Worm (Caenorhabditis elegans) whole organism, L4 larva: Measurements from ENCODE around the gene R74.7.

Source experiments
- D1046.2 ChIP-seq: fragments of 200-800 bp; sonication (Bioruptor generic); IDR thresholded peaks from 2 replicates; pipeline ENCODE4 v1.3.6; 2022; ENCODE audit warnings: missing genetic modification characterization, missing compliant biosample characterization
- F26F4.8 ChIP-seq: fragments of 200-800 bp; sonication (Bioruptor generic); conservative IDR thresholded peaks from 2 replicates; pipeline ENCODE4 v1.3.6; 2022; ENCODE audit warnings: missing genetic modification characterization, missing compliant biosample characterization
- F49E8.2 ChIP-seq: sonication (generic microtip); optimal IDR thresholded peaks from 2 replicates; lab custom pipeline; 2016; ENCODE audit warnings: missing compliant biosample characterization, mild to moderate bottlenecking, missing genetic modification characterization, borderline replicate concordance
- T20F7.1 ChIP-seq: fragments of 200-800 bp; sonication (Bioruptor generic); optimal IDR thresholded peaks from 2 replicates; lab custom pipeline; 2018; ENCODE audit warnings: mild to moderate bottlenecking, missing genetic modification characterization, missing compliant biosample characterization
- Y105C5A.15 ChIP-seq: fragments of 200-800 bp; sonication (Bioruptor generic); IDR thresholded peaks from 2 replicates; pipeline ENCODE4 v1.3.6; 2022; ENCODE audit warnings: missing genetic modification characterization, missing compliant biosample characterization
- Y48G9A.11 ChIP-seq: fragments of 200-800 bp; sonication (Bioruptor generic); IDR thresholded peaks from 2 replicates; pipeline ENCODE4 v1.3.6; 2022; ENCODE audit warnings: missing genetic modification reagents, missing genetic modification characterization, missing compliant biosample characterization
- Y75B8A.6 ChIP-seq: fragments of 200-800 bp; sonication (Bioruptor generic); IDR thresholded peaks from 2 replicates; pipeline ENCODE4 v1.3.6; 2022; ENCODE audit warnings: missing genetic modification reagents, missing genetic modification characterization, missing compliant biosample characterization
- aha-1 ChIP-seq: fragments of 150-350 bp; peaks from one replicate; lab custom pipeline; 2014; ENCODE audit warnings: missing biosample characterization, missing genetic modification characterization
- aly-2 ChIP-seq: sonication (generic microtip); optimal IDR thresholded peaks from 2 replicates; lab custom pipeline; 2018; ENCODE audit warnings: missing biosample characterization, missing genetic modification characterization
- ama-1 ChIP-seq: fragments of 150-350 bp; optimal IDR thresholded peaks from 2 replicates; lab custom pipeline; 2014; ENCODE audit warnings: inconsistent platforms, mixed read lengths
- ceh-44 ChIP-seq: fragments of 200-800 bp; sonication (Bioruptor generic); IDR thresholded peaks from 2 replicates; pipeline ENCODE4 v1.3.6; 2022; ENCODE audit warnings: missing genetic modification reagents, missing genetic modification characterization, missing compliant biosample characterization
- ceh-82 ChIP-seq: sonication (generic microtip); optimal IDR thresholded peaks from 2 replicates; lab custom pipeline; 2017; ENCODE audit warnings: missing biosample characterization, missing genetic modification characterization
- ces-1 ChIP-seq: fragments of 150-350 bp; sonication (generic microtip); optimal IDR thresholded peaks from 4 replicates; lab custom pipeline; 2014; ENCODE audit warnings: missing biosample characterization, missing genetic modification reagents, missing genetic modification characterization
- ctbp-1 ChIP-seq: fragments of 200-800 bp; sonication (Bioruptor generic); IDR thresholded peaks from 2 replicates; pipeline ENCODE4 v1.3.6; 2022; ENCODE audit warnings: missing genetic modification reagents, missing genetic modification characterization, missing compliant biosample characterization
- daf-12 ChIP-seq: fragments of 150-350 bp; optimal IDR thresholded peaks from 2 replicates; lab custom pipeline; 2014; ENCODE audit warnings: missing biosample characterization, missing genetic modification reagents, missing genetic modification characterization
- dmd-8 ChIP-seq: fragments of 200-800 bp; sonication (Bioruptor generic); IDR thresholded peaks from 2 replicates; pipeline ENCODE4 v1.3.6; 2022; ENCODE audit warnings: missing genetic modification characterization, missing compliant biosample characterization
- dpl-1 ChIP-seq: fragments of 150-350 bp; optimal IDR thresholded peaks from 2 replicates; lab custom pipeline; 2014; ENCODE audit warnings: missing biosample characterization, missing genetic modification reagents, missing genetic modification characterization
- egl-27 ChIP-seq: sonication (generic microtip); optimal IDR thresholded peaks from 3 replicates; lab custom pipeline; 2017; ENCODE audit warnings: missing biosample characterization, missing genetic modification reagents, missing genetic modification characterization
- fkh-10 ChIP-seq: fragments of 150-350 bp; optimal IDR thresholded peaks from 2 replicates; lab custom pipeline; 2014; ENCODE audit warnings: missing biosample characterization, missing genetic modification reagents, missing genetic modification characterization
- fos-1 ChIP-seq: fragments of 150-350 bp; optimal IDR thresholded peaks from 2 replicates; lab custom pipeline; 2014; ENCODE audit warnings: missing biosample characterization, missing genetic modification characterization
- hmg-1.1 ChIP-seq: fragments of 200-800 bp; sonication (Bioruptor generic); IDR thresholded peaks from 2 replicates; pipeline ENCODE4 v1.3.6; 2022; ENCODE audit warnings: missing genetic modification reagents, missing genetic modification characterization, missing compliant biosample characterization
- lin-1 ChIP-seq: fragments of 200-800 bp; sonication (Bioruptor generic); IDR thresholded peaks from 2 replicates; pipeline ENCODE4 v1.3.6; 2022; ENCODE audit warnings: missing genetic modification reagents, missing genetic modification characterization, missing compliant biosample characterization
- lin-13 ChIP-seq: fragments of 150-350 bp; optimal IDR thresholded peaks from 2 replicates; lab custom pipeline; 2014; ENCODE audit warnings: missing biosample characterization, missing genetic modification reagents, missing genetic modification characterization
- lsy-2 ChIP-seq, 2 experiments: fragments of 150-350 bp in 1 of 2; sonication (generic microtip) in 1 of 2; optimal IDR thresholded peaks; 2 replicates each; lab custom pipeline; 2014 to 2017; ENCODE audit warnings: missing biosample characterization in 2 of 2, missing genetic modification characterization in 2 of 2
- madf-5 ChIP-seq, 2 experiments: fragments of 200-800 bp; sonication (Bioruptor generic); IDR thresholded peaks; 2 replicates each; pipeline ENCODE4 v1.3.6; 2022; ENCODE audit warnings: missing compliant biosample characterization in 2 of 2, missing genetic modification characterization in 2 of 2
- mdl-1 ChIP-seq, 2 experiments: fragments of 150-350 bp in 1 of 2; sonication (generic microtip) in 1 of 2; optimal IDR thresholded peaks; 2 replicates each; lab custom pipeline; 2014 to 2017; ENCODE audit warnings: missing biosample characterization in 2 of 2, missing genetic modification characterization in 2 of 2
- mdt-29 ChIP-seq: fragments of 200-800 bp; sonication (Bioruptor generic); IDR thresholded peaks from 2 replicates; pipeline ENCODE4 v1.3.6; 2022; ENCODE audit warnings: missing genetic modification reagents, missing genetic modification characterization, missing compliant biosample characterization
- mxl-2 ChIP-seq: fragments of 200-800 bp; sonication (Bioruptor generic); conservative IDR thresholded peaks from 2 replicates; pipeline ENCODE4 v1.3.6; 2022; ENCODE audit warnings: missing genetic modification reagents, missing genetic modification characterization, missing compliant biosample characterization
- nhr-102 ChIP-seq: sonication (generic microtip); optimal IDR thresholded peaks from 2 replicates; lab custom pipeline; 2016; ENCODE audit warnings: mild to moderate bottlenecking, missing genetic modification characterization, moderate library complexity, missing compliant biosample characterization
- nhr-11 ChIP-seq: fragments of 150-350 bp; optimal IDR thresholded peaks from 2 replicates; lab custom pipeline; 2014; ENCODE audit warnings: missing biosample characterization, missing genetic modification characterization
- nhr-42 ChIP-seq: fragments of 200-800 bp; sonication (Bioruptor generic); IDR thresholded peaks from 2 replicates; pipeline ENCODE4 v1.3.6; 2022; ENCODE audit warnings: missing genetic modification characterization, missing compliant biosample characterization
- pqm-1 ChIP-seq: sonication (generic microtip); optimal IDR thresholded peaks from 2 replicates; lab custom pipeline; 2017; ENCODE audit warnings: missing biosample characterization, missing genetic modification characterization
- saeg-2 ChIP-seq: fragments of 200-800 bp; sonication (Bioruptor generic); IDR thresholded peaks from 2 replicates; pipeline ENCODE4 v1.3.6; 2022; ENCODE audit warnings: missing genetic modification reagents, missing genetic modification characterization, missing compliant biosample characterization
- skn-1 ChIP-seq: fragments of 150-350 bp; optimal IDR thresholded peaks from 2 replicates; lab custom pipeline; 2014; ENCODE audit warnings: missing biosample characterization, missing genetic modification characterization
- snpc-1.2 ChIP-seq: fragments of 200-800 bp; sonication (Bioruptor generic); IDR thresholded peaks from 2 replicates; pipeline ENCODE4 v1.3.6; 2022; ENCODE audit warnings: missing genetic modification reagents, missing genetic modification characterization, missing compliant biosample characterization
- snpc-4 ChIP-seq: fragments of 150-350 bp; optimal IDR thresholded peaks from 2 replicates; lab custom pipeline; 2014; ENCODE audit warnings: missing biosample characterization, missing genetic modification characterization
- spr-1 ChIP-seq: sonication (generic microtip); optimal IDR thresholded peaks from 2 replicates; lab custom pipeline; 2016; ENCODE audit warnings: mild to moderate bottlenecking, missing genetic modification characterization, missing compliant biosample characterization
- unc-62 ChIP-seq, 3 experiments: fragments of 150-350 bp in 1 of 3; sonication (generic microtip); optimal IDR thresholded peaks in 2 of 3; peaks in 1 of 3; 1 replicate in 1 of 3; 2 replicates in 2 of 3; lab custom pipeline; 2014 to 2017; ENCODE audit warnings: missing biosample characterization in 3 of 3, missing genetic modification characterization in 3 of 3, missing genetic modification reagents in 3 of 3, missing genotype in 1 of 3
- zag-1 ChIP-seq: fragments of 150-350 bp; optimal IDR thresholded peaks from 2 replicates; lab custom pipeline; 2014; ENCODE audit warnings: missing biosample characterization, missing genetic modification characterization
- zfp-3 ChIP-seq: fragments of 200-800 bp; sonication (Bioruptor generic); conservative IDR thresholded peaks from 2 replicates; pipeline ENCODE4 v1.3.6; 2022; ENCODE audit warnings: missing genetic modification reagents, missing genetic modification characterization, missing compliant biosample characterization
- zip-2 ChIP-seq: fragments of 150-350 bp; optimal IDR thresholded peaks from 2 replicates; lab custom pipeline; 2014; ENCODE audit warnings: missing biosample characterization, missing genetic modification characterization
- ztf-7 ChIP-seq: fragments of 150-350 bp; optimal IDR thresholded peaks from 2 replicates; lab custom pipeline; 2014; ENCODE audit warnings: missing biosample characterization, missing genetic modification characterization

R74.7 gene

ce11 chrIII:4208210-4208609, 4.0 kb downstream of the R74.7 start:
- TF ChIP-seq Y48G9A.11: 0 out of 2 replicates have a peak, but pooled peaks have one; percentile 18
- TF ChIP-seq lin-13 (GFP tag; lab: Kevin White, UChicago): no peak
- TF ChIP-seq D1046.2 (GFP tag; lab: Robert Waterston, UW): no peak
- TF ChIP-seq, all 104 proteins: peak for 1

ce11 chrIII:4209188-4209587, 5.0 kb downstream of the R74.7 start, which contains the start of gene phlp-2:
Gene phlp-2, plus strand, starts transcription at chrIII:4209488.
- TF ChIP-seq ctbp-1 (GFP tag; lab: Robert Waterston, UW) (no peak), spr-1 (tag; lab: Kevin White, UChicago) (no peak), ztf-7 (tag; lab: Kevin White, UChicago) (no peak), fkh-10 (GFP tag; lab: Kevin White, UChicago) (no peak), dpl-1 (no peak), mdt-29 (no peak), ces-1 (no peak), unc-62 (GFP tag; optimal IDR thresholded peaks at IDR 0.05 in 1 of 2; lab: Kevin White, UChicago) (no peak), unc-62 (tag; optimal IDR thresholded peaks at IDR 0.05; lab: Kevin White, UChicago) (no peak)

- TF ChIP-seq zag-1 (tag; lab: Kevin White, UChicago) (no peak), mxl-2 (GFP tag; lab: Robert Waterston, UW) (no peak), aly-2 (tag; lab: Kevin White, UChicago) (no peak), egl-27 (tag; lab: Kevin White, UChicago) (no peak), mdt-29 (no peak), ceh-82 (no peak), zip-2 (tag; lab: Kevin White, UChicago) (no peak), lin-1 (no peak), nhr-102 (no peak), ctbp-1 (GFP tag; lab: Robert Waterston, UW) (no peak), zfp-3 (GFP tag; lab: Robert Waterston, UW) (no peak), dmd-8 (no peak), T20F7.1 (GFP tag; lab: Kevin White, UChicago) (no peak), snpc-1.2 (no peak), nhr-42 (GFP tag; lab: Robert Waterston, UW) (no peak), hmg-1.1 (GFP tag; lab: Robert Waterston, UW) (no peak), F26F4.8 (no peak)
Observed at ce11 chrIII:4210661-4211060, 6.4 kb downstream of the R74.7 start.

ce11 chrIII:4220864-4221263, 16.6 kb downstream of the R74.7 start:
- TF ChIP-seq saeg-2 (GFP tag; lab: Robert Waterston, UW) (no peak), skn-1 (tag; lab: Kevin White, UChicago) (no peak), fos-1 (tag; lab: Kevin White, UChicago) (no peak), nhr-11 (tag; lab: Kevin White, UChicago) (peak; percentile 50), madf-5 (GFP tag; IDR thresholded peaks at IDR 0.05; lab: Robert Waterston, UW) (no peak), snpc-4 (tag; lab: Kevin White, UChicago) (no peak)

ce11 chrIII:4221527-4221926, 17.3 kb downstream of the R74.7 start:
- no peak for TF ChIP-seq Y75B8A.6 (GFP tag; lab: Robert Waterston, UW)
- no peak for TF ChIP-seq ceh-44 (GFP tag; lab: Robert Waterston, UW)
- no peak for TF ChIP-seq F49E8.2 (tag; lab: Kevin White, UChicago)
- no peak for TF ChIP-seq pqm-1 (tag; lab: Kevin White, UChicago)
- TF ChIP-seq daf-12 (tag; lab: Kevin White, UChicago): no peak
- TF ChIP-seq mdl-1 (tag; optimal IDR thresholded peaks at IDR 0.05; lab: Kevin White, UChicago): no peak
- TF ChIP-seq hmg-1.1 (GFP tag; lab: Robert Waterston, UW): peak; percentile 64
- TF ChIP-seq nhr-11 (tag; lab: Kevin White, UChicago): no peak
- TF ChIP-seq Y105C5A.15 (GFP tag; lab: Robert Waterston, UW): no peak
- TF ChIP-seq aha-1 (tag; lab: Kevin White, UChicago): peak; percentile 91
- TF ChIP-seq ama-1 (lab: Kevin White, UChicago): no peak
- TF ChIP-seq zip-2 (tag; lab: Kevin White, UChicago): no peak
- no peak for TF ChIP-seq lsy-2 (tag; optimal IDR thresholded peaks at IDR 0.05; lab: Kevin White, UChicago)
- TF ChIP-seq ces-1: no peak
- TF ChIP-seq ceh-82: no peak
